Worm (Caenorhabditis elegans) whole organism, dauer: Measurements from ENCODE around the gene srv-22.

ENCODE experiments used
- unc-62 ChIP-seq: sonication (generic microtip); optimal IDR thresholded peaks from 2 replicates; lab custom pipeline; 2017; ENCODE audit warnings: missing biosample characterization, missing genetic modification reagents, missing genetic modification characterization

Gene srv-22

ce11 chrIV:5832801-5833200 is 47.0 kb downstream of the srv-22 start:
- no peak for TF ChIP-seq unc-62 (GFP tag; lab: Kevin White, UChicago)
